Worm (Caenorhabditis elegans) whole organism, L4 larva: Measurements from ENCODE around the gene ell-1.

Experiments used
- F49E8.2 ChIP-seq: sonication (generic microtip); optimal IDR thresholded peaks from 2 replicates; lab custom pipeline; 2016; ENCODE audit warnings: missing compliant biosample characterization, mild to moderate bottlenecking, missing genetic modification characterization, borderline replicate concordance
- R02D3.7 ChIP-seq: fragments of 150-350 bp; sonication (generic microtip); optimal IDR thresholded peaks from 3 replicates; lab custom pipeline; 2014; ENCODE audit warnings: missing biosample characterization, missing genetic modification characterization
- ZK337.2 ChIP-seq: fragments of 200-800 bp; sonication (Bioruptor generic); IDR thresholded peaks from 2 replicates; pipeline ENCODE4 v1.3.6; 2022; ENCODE audit warnings: missing genetic modification reagents, missing genetic modification characterization, missing compliant biosample characterization
- ceh-62 ChIP-seq: sonication (generic microtip); optimal IDR thresholded peaks from 2 replicates; lab custom pipeline; 2017; ENCODE audit warnings: missing biosample characterization, missing genetic modification characterization
- fos-1 ChIP-seq: fragments of 150-350 bp; optimal IDR thresholded peaks from 2 replicates; lab custom pipeline; 2014; ENCODE audit warnings: missing biosample characterization, missing genetic modification characterization
- lin-1 ChIP-seq: fragments of 200-800 bp; sonication (Bioruptor generic); IDR thresholded peaks from 2 replicates; pipeline ENCODE4 v1.3.6; 2022; ENCODE audit warnings: missing genetic modification reagents, missing genetic modification characterization, missing compliant biosample characterization
- lir-3 ChIP-seq: sonication (generic microtip); optimal IDR thresholded peaks from 2 replicates; lab custom pipeline; 2016; ENCODE audit warnings: mild to moderate bottlenecking, missing genetic modification characterization, missing compliant biosample characterization
- mes-2 ChIP-seq: sonication (generic microtip); optimal IDR thresholded peaks from 2 replicates; lab custom pipeline; 2016; ENCODE audit warnings: missing genotype, mild to moderate bottlenecking, missing genetic modification characterization, missing compliant biosample characterization; ENCODE audit not compliant: poor library complexity, severe bottlenecking
- mxl-2 ChIP-seq: fragments of 200-800 bp; sonication (Bioruptor generic); conservative IDR thresholded peaks from 2 replicates; pipeline ENCODE4 v1.3.6; 2022; ENCODE audit warnings: missing genetic modification reagents, missing genetic modification characterization, missing compliant biosample characterization
- nhr-76 ChIP-seq: fragments of 150-350 bp; optimal IDR thresholded peaks from 2 replicates; lab custom pipeline; 2014; ENCODE audit warnings: missing biosample characterization, missing genetic modification characterization
- pqm-1 ChIP-seq: sonication (generic microtip); optimal IDR thresholded peaks from 2 replicates; lab custom pipeline; 2017; ENCODE audit warnings: missing biosample characterization, missing genetic modification characterization
- unc-130 ChIP-seq: sonication (generic microtip); optimal IDR thresholded peaks from 2 replicates; lab custom pipeline; 2016; ENCODE audit warnings: missing genetic modification reagents, missing genetic modification characterization, missing compliant biosample characterization

- TF ChIP-seq R02D3.7 (tag; lab: Kevin White, UChicago) (no peak), mes-2 (tag; lab: Kevin White, UChicago) (no peak), lir-3 (tag; lab: Kevin White, UChicago) (no peak), unc-130 (GFP tag; lab: Kevin White, UChicago) (no peak), ceh-62 (tag; lab: Kevin White, UChicago) (no peak), mxl-2 (GFP tag; lab: Robert Waterston, UW) (no peak), nhr-76 (tag; lab: Kevin White, UChicago) (no peak), fos-1 (tag; lab: Kevin White, UChicago) (no peak), ZK337.2 (GFP tag; lab: Robert Waterston, UW) (no peak), lin-1 (GFP tag; lab: Robert Waterston, UW) (no peak), F49E8.2 (tag; lab: Kevin White, UChicago) (no peak), pqm-1 (tag; lab: Kevin White, UChicago) (no peak)
These were observed 57.4 kb downstream of the ell-1 start, which contains the start of gene R08C7.1 for ce11 chrIV:4451576-4451975.
